Fruit fly (Drosophila melanogaster): ENCODE results near the gene CG15143.

- TF ChIP-seq CG32006 (GFP tag; optimal IDR thresholded peaks at IDR 0.05) (no peak), Gug (GFP tag; IDR thresholded peaks at IDR 0.05) (no peak), Lpt (GFP tag; optimal IDR thresholded peaks at IDR 0.05) (no peak), CG8632 (GFP tag; optimal IDR thresholded peaks at IDR 0.05) (no peak), esn (GFP tag; optimal IDR thresholded peaks at IDR 0.05) (no peak), eg (GFP tag; IDR thresholded peaks at IDR 0.05) (no peak), net (GFP tag; optimal IDR thresholded peaks at IDR 0.05) (no peak)
Measured at dm6 chr2L:17542661-17543278, 18.4 kb upstream of the CG15143 start.
